Worm (Caenorhabditis elegans) whole organism, L1 larva: Measurements from ENCODE around the gene ccep-135.

ENCODE experiments used
- nhr-77 ChIP-seq: fragments of 150-350 bp; optimal IDR thresholded peaks from 2 replicates; lab custom pipeline; 2014; ENCODE audit warnings: missing biosample characterization, missing genetic modification characterization
- unc-62 ChIP-seq: fragments of 150-350 bp; optimal IDR thresholded peaks from 2 replicates; lab custom pipeline; 2014; ENCODE audit warnings: missing biosample characterization, missing genetic modification reagents, missing genetic modification characterization
- zag-1 ChIP-seq: fragments of 150-350 bp; optimal IDR thresholded peaks from 2 replicates; lab custom pipeline; 2014; ENCODE audit warnings: missing biosample characterization, missing genetic modification characterization

- TF ChIP-seq nhr-77 (no peak), zag-1 (no peak), unc-62 (GFP tag; lab: Kevin White, UChicago) (no peak)
These were observed 17.1 kb downstream of the ccep-135 start for ce11 chrIII:3108804-3109203.
